Fruit fly (Drosophila melanogaster) whole organism, adult: Measurements from ENCODE around the gene CG3792.

ENCODE experiments used
- CG14711 ChIP-seq: fragments of 200-800 bp; sonication (Bioruptor generic); optimal IDR thresholded peaks from 2 replicates; lab custom pipeline; 2018; ENCODE audit warnings: missing biosample characterization, mild to moderate bottlenecking, missing genetic modification characterization, moderate library complexity
- CG1620 ChIP-seq: fragments of 200-800 bp; sonication (Bioruptor generic); optimal IDR thresholded peaks from 2 replicates; lab custom pipeline; 2016; ENCODE audit warnings: missing biosample characterization, missing genetic modification characterization
- CG5204 ChIP-seq: fragments of 200-800 bp; sonication (Bioruptor generic); optimal IDR thresholded peaks from 2 replicates; lab custom pipeline; 2016; ENCODE audit warnings: missing biosample characterization, missing genetic modification characterization
- CG7101 ChIP-seq: fragments of 200-800 bp; sonication (Bioruptor generic); optimal IDR thresholded peaks from 2 replicates; lab custom pipeline; 2018; ENCODE audit warnings: missing biosample characterization, mild to moderate bottlenecking, missing genetic modification characterization, moderate library complexity
- Clk ChIP-seq: fragments of 200-800 bp; sonication (Bioruptor generic); optimal IDR thresholded peaks from 2 replicates; lab custom pipeline; 2017; ENCODE audit warnings: missing biosample characterization, missing genetic modification characterization
- Crg-1 ChIP-seq: fragments of 200-800 bp; sonication (Bioruptor generic); optimal IDR thresholded peaks from 2 replicates; lab custom pipeline; 2016; ENCODE audit warnings: missing biosample characterization, missing genetic modification characterization
- Mnt ChIP-seq: fragments of 200-800 bp; sonication (Bioruptor generic); optimal IDR thresholded peaks from 2 replicates; lab custom pipeline; 2016; ENCODE audit warnings: missing biosample characterization, mild to moderate bottlenecking, missing genetic modification characterization
- bab1 ChIP-seq: fragments of 200-800 bp; sonication (Bioruptor generic); optimal IDR thresholded peaks from 3 replicates; lab custom pipeline; 2019; ENCODE audit warnings: missing biosample characterization, mild to moderate bottlenecking, missing genetic modification characterization, moderate library complexity
- cic ChIP-seq: fragments of 200-800 bp; sonication (Bioruptor generic); optimal IDR thresholded peaks from 2 replicates; lab custom pipeline; 2017; ENCODE audit warnings: missing biosample characterization, mild to moderate bottlenecking, missing genetic modification characterization, moderate library complexity
- kay ChIP-seq: fragments of 200-800 bp; sonication (Bioruptor generic); peaks from one replicate; lab custom pipeline; 2016; ENCODE audit warnings: missing biosample characterization, missing genetic modification characterization, borderline replicate concordance
- pad ChIP-seq: fragments of 200-800 bp; sonication (Bioruptor generic); optimal IDR thresholded peaks from 3 replicates; lab custom pipeline; 2017; ENCODE audit warnings: missing biosample characterization, missing genetic modification characterization, mild to moderate bottlenecking, moderate library complexity, missing genetic modification reagents
- tj ChIP-seq: fragments of 200-800 bp; sonication (Bioruptor generic); optimal IDR thresholded peaks from 3 replicates; lab custom pipeline; 2017; ENCODE audit warnings: missing biosample characterization, mild to moderate bottlenecking, missing genetic modification characterization, moderate library complexity
- toe ChIP-seq: fragments of 200-800 bp; sonication (Bioruptor generic); optimal IDR thresholded peaks from 2 replicates; lab custom pipeline; 2016; ENCODE audit warnings: missing biosample characterization, missing genetic modification characterization

- peak; percentile 41 for TF ChIP-seq kay
- no peak for TF ChIP-seq bab1 (GFP tag; lab: Kevin White, UChicago)
- no peak for TF ChIP-seq cic (GFP tag; lab: Kevin White, UChicago)
- no peak for TF ChIP-seq Mnt (GFP tag; lab: Kevin White, UChicago)
- TF ChIP-seq pad (GFP tag; lab: Kevin White, UChicago): no peak
- no peak for TF ChIP-seq CG5204 (GFP tag; lab: Kevin White, UChicago)
- no peak for TF ChIP-seq CG1620 (GFP tag; lab: Kevin White, UChicago)
- no peak for TF ChIP-seq CG14711 (tag; lab: Kevin White, UChicago)
- TF ChIP-seq CG7101: no peak
- TF ChIP-seq Clk (GFP tag; lab: Kevin White, UChicago): no peak
- TF ChIP-seq tj: no peak
- TF ChIP-seq toe (GFP tag; lab: Kevin White, UChicago): no peak
- TF ChIP-seq Crg-1 (GFP tag; lab: Kevin White, UChicago): no peak
These were observed 24.4 kb downstream of the CG3792 start for dm6 chr2L:5001582-5001929.
